Fruit fly (Drosophila melanogaster) whole organism, pupa: ENCODE data around the gene CG2217.

Source experiments
- CG14655 ChIP-seq: fragments of 200-800 bp; sonication (Bioruptor generic); optimal IDR thresholded peaks from 3 replicates; lab custom pipeline; 2017; ENCODE audit warnings: mild to moderate bottlenecking, missing biosample characterization, missing genetic modification reagents, missing genetic modification characterization
- CG17806 ChIP-seq: fragments of 200-800 bp; sonication (Bioruptor generic); optimal IDR thresholded peaks from 2 replicates; lab custom pipeline; 2018; ENCODE audit warnings: missing biosample characterization, mild to moderate bottlenecking, missing genetic modification characterization, moderate library complexity
- Ets98B ChIP-seq: fragments of 200-800 bp; sonication (Bioruptor generic); IDR thresholded peaks from 2 replicates; pipeline ENCODE4 v1.3.6; 2022; ENCODE audit warnings: missing biosample characterization, missing genetic modification characterization
- Snoo ChIP-seq: fragments of 200-800 bp; sonication (Bioruptor generic); optimal IDR thresholded peaks from 3 replicates; lab custom pipeline; 2017; ENCODE audit warnings: missing biosample characterization, mild to moderate bottlenecking, missing genetic modification characterization, inconsistent platforms
- fd96Ca ChIP-seq: fragments of 200-800 bp; sonication (Bioruptor generic); IDR thresholded peaks from 3 replicates; pipeline ENCODE4 v1.3.6; 2022; ENCODE audit warnings: missing biosample characterization, missing genetic modification characterization

dm6 chr3R:30425622-30426021 lies 2.9 kb upstream of the CG2217 start:
- TF ChIP-seq CG14655 (GFP tag; lab: Kevin White, UChicago) (no peak), fd96Ca (GFP tag; lab: Robert Waterston, UW) (no peak), Ets98B (GFP tag; lab: Robert Waterston, UW) (no peak), CG17806 (tag; lab: Kevin White, UChicago) (no peak), Snoo (tag; lab: Kevin White, UChicago) (no peak)
